Fruit fly (Drosophila melanogaster): Measurements from ENCODE around the gene CG43867.

CG43867 gene

dm6 chrX:935049-935900 is 7.5 kb upstream of the CG43867 start, which contains the start of gene TRAM:
Gene TRAM (plus strand): TSS chrX:935232.
- TF ChIP-seq CG11294 (GFP tag; IDR thresholded peaks at IDR 0.05) (peak; percentile 98), Eip93F (GFP tag; optimal IDR thresholded peaks at IDR 0.05) (peak; percentile 88), net (GFP tag; optimal IDR thresholded peaks at IDR 0.05) (peak; percentile 97), CG11902 (GFP tag; optimal IDR thresholded peaks at IDR 0.05) (peak; percentile 96), Gug (GFP tag; IDR thresholded peaks at IDR 0.05) (peak; percentile 99), CG6276 (GFP tag; optimal IDR thresholded peaks at IDR 0.05) (peak; percentile 98), fd59A (GFP tag; optimal IDR thresholded peaks at IDR 0.05) (peak; percentile 98), CG10631 (GFP tag; optimal IDR thresholded peaks at IDR 0.05) (peak; percentile 98), CG31627 (GFP tag; optimal IDR thresholded peaks at IDR 0.05) (peak; percentile 97), CG8319 (GFP tag; optimal IDR thresholded peaks at IDR 0.05) (peak; percentile 94), topi (GFP tag; optimal IDR thresholded peaks at IDR 0.05) (peak; percentile 96), fkh (GFP tag; optimal IDR thresholded peaks at IDR 0.05) (peak; percentile 98), acj6 (GFP tag; optimal IDR thresholded peaks at IDR 0.05) (peak; percentile 96), spab (GFP tag; optimal IDR thresholded peaks at IDR 0.05) (peak; percentile 96), ss (GFP tag; optimal IDR thresholded peaks at IDR 0.05) (peak; percentile 98 to 99), Sox15 (GFP tag; optimal IDR thresholded peaks at IDR 0.05) (peak; percentile 97), Lpt (GFP tag; optimal IDR thresholded peaks at IDR 0.05) (peak; percentile 97), CG1621 (tag; optimal IDR thresholded peaks at IDR 0.05) (peak; percentile 96), Sox102F (GFP tag; optimal IDR thresholded peaks at IDR 0.05) (peak; percentile 93), esn (GFP tag; optimal IDR thresholded peaks at IDR 0.05) (peak; percentile 97), dac (GFP tag; optimal IDR thresholded peaks at IDR 0.05) (peak; percentile 99), achi (GFP tag; optimal IDR thresholded peaks at IDR 0.05) (peak; percentile 97), Ets21C (GFP tag; optimal IDR thresholded peaks at IDR 0.05) (peak; percentile 95), CG8119 (GFP tag; IDR thresholded peaks at IDR 0.05) (peak; percentile 99), Hr38 (GFP tag; optimal IDR thresholded peaks at IDR 0.05) (peak; percentile 77), CG3919 (GFP tag; optimal IDR thresholded peaks at IDR 0.05) (peak; percentile 98), svp (GFP tag) (peak; percentile 98), Sox14 (GFP tag; optimal IDR thresholded peaks at IDR 0.05) (peak; percentile 98), CG34406 (GFP tag; optimal IDR thresholded peaks at IDR 0.05) (peak; percentile 95), CG32006 (GFP tag; optimal IDR thresholded peaks at IDR 0.05) (peak; percentile 98), vri (GFP tag; optimal IDR thresholded peaks at IDR 0.05) (peak; percentile 95), OdsH (GFP tag; optimal IDR thresholded peaks at IDR 0.05) (peak; percentile 97), dsx (GFP tag; optimal IDR thresholded peaks at IDR 0.05; ENCODE audit: poor library complexity, severe bottlenecking) (peak; percentile 94), CG6792 (GFP tag; optimal IDR thresholded peaks at IDR 0.05) (peak; percentile 97), CG10669 (GFP tag; optimal IDR thresholded peaks at IDR 0.05) (peak; percentile 98), CG8632 (GFP tag; optimal IDR thresholded peaks at IDR 0.05) (peak; percentile 95), Hr4 (GFP tag; optimal IDR thresholded peaks at IDR 0.05) (peak; percentile 98), Eip78C (GFP tag) (peak; percentile 98), CG4318 (GFP tag; optimal IDR thresholded peaks at IDR 0.05) (peak; percentile 97), cyc (GFP tag; optimal IDR thresholded peaks at IDR 0.05) (peak; percentile 97), Ets96B (tag; optimal IDR thresholded peaks at IDR 0.05) (peak; percentile 97), Hr39 (GFP tag; optimal IDR thresholded peaks at IDR 0.05) (peak; percentile 97), lz (GFP tag; optimal IDR thresholded peaks at IDR 0.05) (peak; percentile 98), CG16779 (tag; optimal IDR thresholded peaks at IDR 0.05) (peak; percentile 96), CG6808 (GFP tag; optimal IDR thresholded peaks at IDR 0.05) (peak; percentile 97), CG6854 (GFP tag; optimal IDR thresholded peaks at IDR 0.05) (peak; percentile 95), fd85E (GFP tag; optimal IDR thresholded peaks at IDR 0.05) (peak; percentile 95), eg (GFP tag; IDR thresholded peaks at IDR 0.05) (peak; percentile 99), salr (GFP tag; optimal IDR thresholded peaks at IDR 0.05) (peak in 1 of 2 experiments; percentile 96), Smox (GFP tag; optimal IDR thresholded peaks at IDR 0.05) (peak; percentile 96)
